Fruit fly (Drosophila melanogaster): Measurements from ENCODE around the gene CG8360.

CG8360 gene

dm6 chr2L:8204996-8205567 lies 7.7 kb upstream of the CG8360 start, which contains the start of gene SLC5A11 (continued):
- TF ChIP-seq fd59A (GFP tag; optimal IDR thresholded peaks at IDR 0.05) (peak; percentile 89), CG8119 (GFP tag; IDR thresholded peaks at IDR 0.05) (peak; percentile 99), CG6163 (GFP tag; IDR thresholded peaks at IDR 0.05) (peak; percentile 100), spab (GFP tag; optimal IDR thresholded peaks at IDR 0.05) (peak; percentile 94), esn (GFP tag; optimal IDR thresholded peaks at IDR 0.05) (peak; percentile 98), Ets96B (tag; optimal IDR thresholded peaks at IDR 0.05) (peak; percentile 79), fd85E (GFP tag; optimal IDR thresholded peaks at IDR 0.05) (peak; percentile 96), CG9139 (GFP tag; optimal IDR thresholded peaks at IDR 0.05) (peak; percentile 99), achi (GFP tag; optimal IDR thresholded peaks at IDR 0.05) (peak; percentile 97), CG6276 (GFP tag; optimal IDR thresholded peaks at IDR 0.05) (peak; percentile 95), topi (GFP tag; optimal IDR thresholded peaks at IDR 0.05) (peak; percentile 100), CG6854 (GFP tag; optimal IDR thresholded peaks at IDR 0.05) (peak; percentile 98), CG4318 (GFP tag; optimal IDR thresholded peaks at IDR 0.05) (no peak)

DNA sequence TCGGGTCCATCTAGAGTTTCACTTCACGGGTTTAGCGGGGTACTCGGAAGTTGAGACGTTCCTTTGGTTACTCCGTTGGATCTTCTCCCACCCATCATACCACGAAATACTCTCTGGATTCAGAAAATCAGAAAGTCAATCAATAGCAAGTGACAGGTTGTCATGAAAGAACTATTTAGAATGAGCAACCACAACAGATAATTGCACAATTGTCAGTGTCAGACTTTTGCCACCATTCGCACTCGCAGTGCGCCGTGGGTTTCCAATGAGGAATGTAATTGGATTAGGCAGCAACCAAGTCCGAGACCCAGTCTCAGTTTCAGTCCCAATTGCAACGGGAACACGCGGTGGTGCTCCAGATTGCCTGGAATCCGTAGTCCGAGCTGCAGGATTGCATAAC lies 6.9 kb upstream of the CG8360 start, which contains the start of gene CG8419:
Gene CG8419 (plus strand): TSS at position 301 of the 400 bp plus-strand sequence.
- TF ChIP-seq CG6808 (GFP tag; optimal IDR thresholded peaks at IDR 0.05) (no peak), CG16779 (tag; optimal IDR thresholded peaks at IDR 0.05) (no peak), vri (GFP tag; optimal IDR thresholded peaks at IDR 0.05) (no peak), Ets96B (tag; optimal IDR thresholded peaks at IDR 0.05) (no peak), CG6854 (GFP tag; optimal IDR thresholded peaks at IDR 0.05) (no peak), pdm3 (GFP tag; optimal IDR thresholded peaks at IDR 0.05) (no peak), CG10631 (GFP tag; optimal IDR thresholded peaks at IDR 0.05) (no peak), OdsH (GFP tag; optimal IDR thresholded peaks at IDR 0.05) (no peak), net (GFP tag; optimal IDR thresholded peaks at IDR 0.05) (no peak), Ets21C (GFP tag; optimal IDR thresholded peaks at IDR 0.05) (no peak), CG15336 (GFP tag; IDR thresholded peaks at IDR 0.05) (no peak), Smox (GFP tag; optimal IDR thresholded peaks at IDR 0.05) (no peak), eg (GFP tag; IDR thresholded peaks at IDR 0.05) (no peak), spab (GFP tag; optimal IDR thresholded peaks at IDR 0.05) (no peak), CG34406 (GFP tag; optimal IDR thresholded peaks at IDR 0.05) (no peak), CG11902 (GFP tag; optimal IDR thresholded peaks at IDR 0.05) (no peak), Sox15 (GFP tag; optimal IDR thresholded peaks at IDR 0.05) (no peak), Blimp-1 (GFP tag; optimal IDR thresholded peaks at IDR 0.05) (no peak), CG3919 (GFP tag; optimal IDR thresholded peaks at IDR 0.05) (no peak)

- no peak for TF ChIP-seq achi (GFP tag; optimal IDR thresholded peaks at IDR 0.05)
- TF ChIP-seq svp (GFP tag), result no peak
- no peak for TF ChIP-seq Met (GFP tag; optimal IDR thresholded peaks at IDR 0.05)
- TF ChIP-seq CG8632 (GFP tag; optimal IDR thresholded peaks at IDR 0.05), result no peak
- no peak for TF ChIP-seq topi (GFP tag; optimal IDR thresholded peaks at IDR 0.05)
- no peak for TF ChIP-seq CG6163 (GFP tag; IDR thresholded peaks at IDR 0.05)
- TF ChIP-seq Hr38 (GFP tag; optimal IDR thresholded peaks at IDR 0.05), result no peak
- TF ChIP-seq CG31627 (GFP tag; optimal IDR thresholded peaks at IDR 0.05), result no peak
- no peak for TF ChIP-seq CG7368 (GFP tag; optimal IDR thresholded peaks at IDR 0.05)
- no peak for TF ChIP-seq dac (GFP tag; optimal IDR thresholded peaks at IDR 0.05)
- TF ChIP-seq salr (GFP tag; optimal IDR thresholded peaks at IDR 0.05), result no peak
- TF ChIP-seq Smox (GFP tag; optimal IDR thresholded peaks at IDR 0.05), result no peak
- TF ChIP-seq CG34406 (GFP tag; optimal IDR thresholded peaks at IDR 0.05), result no peak
- TF ChIP-seq vri (GFP tag; optimal IDR thresholded peaks at IDR 0.05), result no peak
- TF ChIP-seq CG11902 (GFP tag; optimal IDR thresholded peaks at IDR 0.05), result no peak
These were observed 3.4 kb upstream of the CG8360 start for dm6 chr2L:8209362-8209761.

All from whole organism, prepupa.